Fruit fly (Drosophila melanogaster) whole organism: ENCODE data around the gene cpo.

ENCODE experiments used
- CG8478 ChIP-seq: fragments of >200 bp; optimal IDR thresholded peaks from 2 replicates; lab custom pipeline; 2018; ENCODE audit warnings: inconsistent platforms
- Dll ChIP-seq: fragments of >200 bp; optimal IDR thresholded peaks from 2 replicates; lab custom pipeline; 2017
- EcR ChIP-seq, 2 experiments: fragments of >200 bp; optimal IDR thresholded peaks; 2 replicates each; lab custom pipeline; 2017; ENCODE audit warnings: missing biosample characterization in 2 of 2, missing genetic modification characterization in 2 of 2, missing genetic modification reagents in 2 of 2
- pan ChIP-seq: fragments of >200 bp; optimal IDR thresholded peaks from 2 replicates; lab custom pipeline; 2017
- psq ChIP-seq: fragments of >200 bp; optimal IDR thresholded peaks from 2 replicates; lab custom pipeline; 2017
- usp ChIP-seq: fragments of >200 bp; optimal IDR thresholded peaks from 2 replicates; lab custom pipeline; 2017; ENCODE audit warnings: missing biosample characterization, missing genetic modification characterization, mixed read lengths

The cpo gene

dm6 chr3R:17932617-17933203 is 13.1 kb downstream of the cpo start:
- TF ChIP-seq usp (GFP tag; lab: Kevin White, UChicago) (no peak), psq (lab: Kevin White, UChicago) (no peak), pan (lab: Kevin White, UChicago) (no peak), EcR (GFP tag; optimal IDR thresholded peaks at IDR 0.05; lab: Kevin White, UChicago) (no peak), Dll (lab: Kevin White, UChicago) (no peak), CG8478 (lab: Kevin White, UChicago) (no peak)

- TF ChIP-seq usp (GFP tag; lab: Kevin White, UChicago) (no peak), pan (lab: Kevin White, UChicago) (no peak), EcR (GFP tag; optimal IDR thresholded peaks at IDR 0.05; lab: Kevin White, UChicago) (no peak), psq (lab: Kevin White, UChicago) (no peak), Dll (lab: Kevin White, UChicago) (no peak)
Measured at dm6 chr3R:17934752-17935151, 15.1 kb downstream of the cpo start.

dm6 chr3R:17938713-17939112 is 19.1 kb downstream of the cpo start:
- TF ChIP-seq CG8478 (lab: Kevin White, UChicago) (no peak), psq (lab: Kevin White, UChicago) (no peak), pan (lab: Kevin White, UChicago) (no peak), usp (GFP tag; lab: Kevin White, UChicago) (no peak), EcR (GFP tag; optimal IDR thresholded peaks at IDR 0.05; lab: Kevin White, UChicago) (no peak), Dll (lab: Kevin White, UChicago) (no peak)

dm6 chr3R:17941086-17941485 is 21.5 kb downstream of the cpo start:
- TF ChIP-seq psq (lab: Kevin White, UChicago), result no peak
- no peak for TF ChIP-seq CG8478 (lab: Kevin White, UChicago)
- no peak for TF ChIP-seq EcR (GFP tag; optimal IDR thresholded peaks at IDR 0.05; lab: Kevin White, UChicago)
- no peak for TF ChIP-seq Dll (lab: Kevin White, UChicago)
- TF ChIP-seq pan (lab: Kevin White, UChicago), result no peak
- TF ChIP-seq usp (GFP tag; lab: Kevin White, UChicago), result no peak

- TF ChIP-seq Dll (lab: Kevin White, UChicago) (peak; percentile 71), usp (GFP tag; lab: Kevin White, UChicago) (no peak)
Measured at dm6 chr3R:17943359-17944232, 24.0 kb downstream of the cpo start.

dm6 chr3R:17944296-17944695 is 24.7 kb downstream of the cpo start:
- TF ChIP-seq usp (GFP tag; lab: Kevin White, UChicago), result no peak
- TF ChIP-seq psq (lab: Kevin White, UChicago), result no peak
- no peak for TF ChIP-seq pan (lab: Kevin White, UChicago)
- no peak for TF ChIP-seq Dll (lab: Kevin White, UChicago)
- no peak for TF ChIP-seq CG8478 (lab: Kevin White, UChicago)

- TF ChIP-seq psq (lab: Kevin White, UChicago) (no peak), Dll (lab: Kevin White, UChicago) (no peak), CG8478 (lab: Kevin White, UChicago) (no peak), pan (lab: Kevin White, UChicago) (no peak), EcR (GFP tag; optimal IDR thresholded peaks at IDR 0.05; lab: Kevin White, UChicago) (no peak), usp (GFP tag; lab: Kevin White, UChicago) (no peak)
Measured at dm6 chr3R:17945753-17946152, 26.1 kb downstream of the cpo start.

- no peak for TF ChIP-seq Dll (lab: Kevin White, UChicago)
- TF ChIP-seq CG8478 (lab: Kevin White, UChicago), result no peak
- TF ChIP-seq psq (lab: Kevin White, UChicago), result no peak
- TF ChIP-seq usp (GFP tag; lab: Kevin White, UChicago), result no peak
- no peak for TF ChIP-seq EcR (GFP tag; optimal IDR thresholded peaks at IDR 0.05; lab: Kevin White, UChicago)
- TF ChIP-seq pan (lab: Kevin White, UChicago), result no peak
Measured at dm6 chr3R:17946246-17946645, 26.6 kb downstream of the cpo start.

- no peak for TF ChIP-seq psq (lab: Kevin White, UChicago)
- no peak for TF ChIP-seq CG8478 (lab: Kevin White, UChicago)
- no peak for TF ChIP-seq usp (GFP tag; lab: Kevin White, UChicago)
- TF ChIP-seq EcR (GFP tag; optimal IDR thresholded peaks at IDR 0.05; lab: Kevin White, UChicago), result no peak
- TF ChIP-seq pan (lab: Kevin White, UChicago), result no peak
- no peak for TF ChIP-seq Dll (lab: Kevin White, UChicago)
Measured at dm6 chr3R:17948227-17949206, 28.9 kb downstream of the cpo start.

dm6 chr3R:17949362-17950121 is 29.9 kb downstream of the cpo start:
- TF ChIP-seq Dll (lab: Kevin White, UChicago), result no peak
- TF ChIP-seq pan (lab: Kevin White, UChicago), result no peak
- TF ChIP-seq CG8478 (lab: Kevin White, UChicago), result no peak
- no peak for TF ChIP-seq psq (lab: Kevin White, UChicago)
- TF ChIP-seq usp (GFP tag; lab: Kevin White, UChicago), result no peak
- no peak for TF ChIP-seq EcR (GFP tag; optimal IDR thresholded peaks at IDR 0.05; lab: Kevin White, UChicago)
